Fruit fly (Drosophila melanogaster) whole organism, prepupa: Measurements from ENCODE around the gene CG33510.
A peak's percentile ranks its signal among the peaks of the same experiment; 100 is the strongest.

Source experiments
- CG11294 ChIP-seq: fragments of 200-800 bp; sonication (Bioruptor generic); IDR thresholded peaks from 2 replicates; pipeline ENCODE4 v1.3.6; 2022; ENCODE audit warnings: missing biosample characterization, missing genetic modification characterization
- CG11762 ChIP-seq: fragments of 200-800 bp; sonication (Bioruptor generic); optimal IDR thresholded peaks from 3 replicates; lab custom pipeline; 2016; ENCODE audit warnings: missing biosample characterization, missing genetic modification characterization; ENCODE audit not compliant: insufficient read depth
- CG1621 ChIP-seq: fragments of 200-800 bp; sonication (Bioruptor generic); optimal IDR thresholded peaks from 3 replicates; lab custom pipeline; 2018; ENCODE audit warnings: missing biosample characterization, mild to moderate bottlenecking, missing genetic modification characterization
- CG3032 ChIP-seq: fragments of 200-800 bp; optimal IDR thresholded peaks from 2 replicates; lab custom pipeline; 2019; ENCODE audit warnings: missing biosample characterization, mild to moderate bottlenecking, missing genetic modification characterization, moderate library complexity
- CG31627 ChIP-seq: fragments of 200-800 bp; sonication (Bioruptor generic); optimal IDR thresholded peaks from 3 replicates; lab custom pipeline; 2016; ENCODE audit warnings: missing biosample characterization, missing genetic modification characterization
- CG34406 ChIP-seq: fragments of 200-800 bp; sonication (Bioruptor generic); optimal IDR thresholded peaks from 3 replicates; lab custom pipeline; 2016; ENCODE audit warnings: missing biosample characterization, missing genetic modification characterization
- CG3919 ChIP-seq: fragments of 200-800 bp; sonication (Bioruptor generic); optimal IDR thresholded peaks from 3 replicates; lab custom pipeline; 2016; ENCODE audit warnings: missing biosample characterization, missing genetic modification characterization
- CG4318 ChIP-seq: fragments of 200-800 bp; sonication (Bioruptor generic); optimal IDR thresholded peaks from 3 replicates; lab custom pipeline; 2017; ENCODE audit warnings: missing biosample characterization, mild to moderate bottlenecking, missing genetic modification characterization
- CG6163 ChIP-seq: fragments of 200-800 bp; sonication (Bioruptor generic); IDR thresholded peaks from 3 replicates; pipeline ENCODE4 v1.3.6; 2022; ENCODE audit warnings: missing biosample characterization, missing genetic modification characterization
- CG6276 ChIP-seq: fragments of 200-800 bp; sonication (Bioruptor generic); optimal IDR thresholded peaks from 2 replicates; lab custom pipeline; 2017; ENCODE audit warnings: missing biosample characterization, mild to moderate bottlenecking, missing genetic modification characterization
- CG6854 ChIP-seq: fragments of 200-800 bp; sonication (Bioruptor generic); optimal IDR thresholded peaks from 2 replicates; lab custom pipeline; 2017; ENCODE audit warnings: missing biosample characterization, mild to moderate bottlenecking, missing genetic modification characterization
- CG8119 ChIP-seq: fragments of 200-800 bp; sonication (Bioruptor generic); IDR thresholded peaks from 3 replicates; pipeline ENCODE4 v1.3.6; 2022; ENCODE audit warnings: missing biosample characterization, missing genetic modification characterization
- CG8319 ChIP-seq: fragments of 200-800 bp; sonication (Bioruptor generic); optimal IDR thresholded peaks from 3 replicates; lab custom pipeline; 2016; ENCODE audit warnings: missing biosample characterization, missing genetic modification characterization
- CG8632 ChIP-seq: fragments of 200-800 bp; sonication (Bioruptor generic); optimal IDR thresholded peaks from 3 replicates; lab custom pipeline; 2016; ENCODE audit warnings: missing biosample characterization, missing genetic modification characterization
- Eip75B ChIP-seq: fragments of 200-800 bp; sonication (Bioruptor generic); optimal IDR thresholded peaks from 3 replicates; lab custom pipeline; 2016; ENCODE audit warnings: missing biosample characterization, missing genetic modification characterization
- Eip78C ChIP-seq: fragments of 200-800 bp; sonication (Bioruptor generic); peaks from one replicate; lab custom pipeline; 2016; ENCODE audit warnings: missing biosample characterization, missing genetic modification characterization
- Eip93F ChIP-seq: fragments of 200-800 bp; sonication (Bioruptor generic); optimal IDR thresholded peaks from 2 replicates; lab custom pipeline; 2016; ENCODE audit warnings: missing biosample characterization, mild to moderate bottlenecking, missing genetic modification characterization
- Ets21C ChIP-seq: fragments of 200-800 bp; sonication (Bioruptor generic); optimal IDR thresholded peaks from 3 replicates; lab custom pipeline; 2016; ENCODE audit warnings: missing biosample characterization, missing genetic modification characterization
- Ets96B ChIP-seq: fragments of 200-800 bp; optimal IDR thresholded peaks from 2 replicates; lab custom pipeline; 2019; ENCODE audit warnings: missing biosample characterization, mild to moderate bottlenecking, missing genetic modification characterization, moderate library complexity
- Hr38 ChIP-seq: sonication (Bioruptor generic); optimal IDR thresholded peaks from 2 replicates; lab custom pipeline; 2016; ENCODE audit warnings: missing biosample characterization, missing genetic modification characterization
- Hr39 ChIP-seq: fragments of 200-800 bp; sonication (Bioruptor generic); optimal IDR thresholded peaks from 2 replicates; lab custom pipeline; 2016; ENCODE audit warnings: missing biosample characterization, missing genetic modification characterization
- Met ChIP-seq: fragments of 200-800 bp; sonication (Bioruptor generic); optimal IDR thresholded peaks from 3 replicates; lab custom pipeline; 2016; ENCODE audit warnings: missing biosample characterization, missing genetic modification characterization
- OdsH ChIP-seq: fragments of 200-800 bp; sonication (Bioruptor generic); optimal IDR thresholded peaks from 3 replicates; lab custom pipeline; 2016; ENCODE audit warnings: missing biosample characterization, missing genetic modification characterization
- Smox ChIP-seq: fragments of 200-800 bp; sonication (Bioruptor generic); optimal IDR thresholded peaks from 3 replicates; lab custom pipeline; 2016; ENCODE audit warnings: missing biosample characterization, missing genetic modification characterization
- Sox102F ChIP-seq: fragments of 200-800 bp; sonication (Bioruptor generic); optimal IDR thresholded peaks from 2 replicates; lab custom pipeline; 2016; ENCODE audit warnings: missing biosample characterization, mild to moderate bottlenecking, missing genetic modification characterization
- Sox14 ChIP-seq: fragments of 200-800 bp; sonication (Bioruptor generic); optimal IDR thresholded peaks from 3 replicates; lab custom pipeline; 2016; ENCODE audit warnings: missing biosample characterization, missing genetic modification characterization
- achi ChIP-seq: fragments of 200-800 bp; sonication (Bioruptor generic); optimal IDR thresholded peaks from 3 replicates; lab custom pipeline; 2016; ENCODE audit warnings: missing biosample characterization, missing genetic modification characterization
- cyc ChIP-seq: fragments of 200-800 bp; sonication (Bioruptor generic); optimal IDR thresholded peaks from 3 replicates; lab custom pipeline; 2016; ENCODE audit warnings: missing biosample characterization, missing genetic modification characterization
- dac ChIP-seq: fragments of 200-800 bp; sonication (Bioruptor generic); optimal IDR thresholded peaks from 2 replicates; lab custom pipeline; 2017; ENCODE audit warnings: missing biosample characterization, mild to moderate bottlenecking, missing genetic modification characterization
- eg ChIP-seq: fragments of 200-800 bp; sonication (Bioruptor generic); IDR thresholded peaks from 3 replicates; pipeline ENCODE4 v1.3.6; 2022; ENCODE audit warnings: missing biosample characterization, missing genetic modification characterization
- esn ChIP-seq: fragments of 200-800 bp; sonication (Bioruptor generic); optimal IDR thresholded peaks from 2 replicates; lab custom pipeline; 2016; ENCODE audit warnings: missing biosample characterization, mild to moderate bottlenecking, missing genetic modification characterization, moderate library complexity
- fd59A ChIP-seq: fragments of 200-800 bp; sonication (Bioruptor generic); optimal IDR thresholded peaks from 2 replicates; lab custom pipeline; 2017; ENCODE audit warnings: missing biosample characterization, mild to moderate bottlenecking, missing genetic modification characterization, missing genetic modification reagents
- fd85E ChIP-seq: fragments of 200-800 bp; sonication (Bioruptor generic); optimal IDR thresholded peaks from 3 replicates; lab custom pipeline; 2016; ENCODE audit warnings: missing biosample characterization, missing genetic modification characterization
- fkh ChIP-seq: fragments of 200-800 bp; sonication (Bioruptor generic); optimal IDR thresholded peaks from 3 replicates; lab custom pipeline; 2017; ENCODE audit warnings: missing biosample characterization, mild to moderate bottlenecking, missing genetic modification characterization, moderate library complexity
- pdm3 ChIP-seq: fragments of 200-800 bp; sonication (Bioruptor generic); optimal IDR thresholded peaks from 3 replicates; lab custom pipeline; 2016; ENCODE audit warnings: missing biosample characterization, missing genetic modification characterization
- salr ChIP-seq, 2 experiments: fragments of 200-800 bp; sonication (Bioruptor generic); optimal IDR thresholded peaks; 3 replicates each; lab custom pipeline; 2016 to 2018; ENCODE audit warnings: missing biosample characterization in 2 of 2, missing genetic modification characterization in 2 of 2, mild to moderate bottlenecking in 1 of 2
- spab ChIP-seq: fragments of 200-800 bp; sonication (Bioruptor generic); optimal IDR thresholded peaks from 2 replicates; lab custom pipeline; 2017; ENCODE audit warnings: missing biosample characterization, mild to moderate bottlenecking, missing genetic modification characterization, missing genetic modification reagents
- ss ChIP-seq, 2 experiments: fragments of 200-800 bp; sonication (Bioruptor generic); optimal IDR thresholded peaks; 2 replicates in 1 of 2; 3 replicates in 1 of 2; lab custom pipeline; 2017 to 2018; ENCODE audit warnings: mild to moderate bottlenecking in 2 of 2, missing biosample characterization in 2 of 2, missing genetic modification characterization in 2 of 2, moderate library complexity in 1 of 2
- svp ChIP-seq: fragments of 200-800 bp; sonication (Bioruptor generic); peaks from one replicate; lab custom pipeline; 2016; ENCODE audit warnings: missing biosample characterization, missing genetic modification characterization
- topi ChIP-seq: fragments of 200-800 bp; sonication (Bioruptor generic); optimal IDR thresholded peaks from 3 replicates; lab custom pipeline; 2016; ENCODE audit warnings: missing biosample characterization, missing genetic modification characterization
- vri ChIP-seq: fragments of 200-800 bp; sonication (Bioruptor generic); optimal IDR thresholded peaks from 3 replicates; lab custom pipeline; 2016; ENCODE audit warnings: missing biosample characterization, mild to moderate bottlenecking, missing genetic modification characterization

The CG33510 gene

dm6 chr2L:21084268-21084667 is at the start of gene CG33510:
Gene CG33510, minus strand, starts transcription at chr2L:21084326.
- TF ChIP-seq fkh (no peak), CG11762 (GFP tag; lab: Kevin White, UChicago) (no peak), Sox14 (GFP tag; lab: Kevin White, UChicago) (no peak), Ets21C (GFP tag; lab: Kevin White, UChicago) (no peak), CG8632 (GFP tag; lab: Kevin White, UChicago) (no peak)

- no peak for TF ChIP-seq fd59A (GFP tag; lab: Kevin White, UChicago)
- no peak for TF ChIP-seq topi (GFP tag; lab: Kevin White, UChicago)
- TF ChIP-seq CG34406 (GFP tag; lab: Kevin White, UChicago), result no peak
- TF ChIP-seq Met (GFP tag; lab: Kevin White, UChicago), result no peak
- no peak for TF ChIP-seq CG31627 (GFP tag; lab: Kevin White, UChicago)
- TF ChIP-seq ss (GFP tag; optimal IDR thresholded peaks at IDR 0.05; lab: Kevin White, UChicago), result no peak
- no peak for TF ChIP-seq CG3032 (tag; lab: Kevin White, UChicago)
- no peak for TF ChIP-seq Hr39 (GFP tag; lab: Kevin White, UChicago)
- no peak for TF ChIP-seq svp (GFP tag; lab: Kevin White, UChicago)
- TF ChIP-seq achi (GFP tag; lab: Kevin White, UChicago), result no peak
- no peak for TF ChIP-seq CG6276 (GFP tag; lab: Kevin White, UChicago)
- TF ChIP-seq Hr38 (GFP tag; lab: Kevin White, UChicago), result no peak
- no peak for TF ChIP-seq esn
- TF ChIP-seq Eip78C, result no peak
- TF ChIP-seq pdm3 (GFP tag; lab: Kevin White, UChicago), result no peak
These were observed 31.6 kb upstream of the CG33510 start for dm6 chr2L:21115687-21116086.

dm6 chr2L:21113546-21113945 is 29.4 kb upstream of the CG33510 start:
- TF ChIP-seq salr (GFP tag; optimal IDR thresholded peaks at IDR 0.05; lab: Kevin White, UChicago) (no peak), CG4318 (no peak), CG6163 (GFP tag; lab: Robert Waterston, UW) (no peak), fkh (peak; percentile 39), Eip75B (no peak), Smox (GFP tag; lab: Kevin White, UChicago) (no peak), fd85E (GFP tag; lab: Kevin White, UChicago) (no peak), CG6854 (GFP tag; lab: Kevin White, UChicago) (no peak), Ets21C (GFP tag; lab: Kevin White, UChicago) (no peak), Ets96B (tag; lab: Kevin White, UChicago) (no peak), Sox102F (GFP tag; lab: Kevin White, UChicago) (no peak), spab (GFP tag; lab: Kevin White, UChicago) (no peak), Eip93F (GFP tag; lab: Kevin White, UChicago) (peak; percentile 19), dac (GFP tag; lab: Kevin White, UChicago) (no peak), CG3919 (no peak), topi (GFP tag; lab: Kevin White, UChicago) (no peak), CG1621 (tag; lab: Kevin White, UChicago) (no peak), CG6276 (GFP tag; lab: Kevin White, UChicago) (no peak), ss (GFP tag; optimal IDR thresholded peaks at IDR 0.05; lab: Kevin White, UChicago) (no peak), CG31627 (GFP tag; lab: Kevin White, UChicago) (no peak), cyc (GFP tag; lab: Kevin White, UChicago) (no peak), pdm3 (GFP tag; lab: Kevin White, UChicago) (no peak), Met (GFP tag; lab: Kevin White, UChicago) (peak; percentile 15), eg (GFP tag; lab: Robert Waterston, UW) (no peak), CG8119 (no peak), CG3032 (tag; lab: Kevin White, UChicago) (no peak), svp (GFP tag; lab: Kevin White, UChicago) (peak; percentile 83), CG8319 (GFP tag; lab: Kevin White, UChicago) (no peak), OdsH (no peak), CG34406 (GFP tag; lab: Kevin White, UChicago) (no peak), vri (peak; percentile 69), CG11294 (no peak), CG11762 (GFP tag; lab: Kevin White, UChicago) (no peak)
